Fruit fly (Drosophila melanogaster): ENCODE measurements around the gene puc.

dm6 chr3R:8115951-8116611 is 10.9 kb downstream of the puc start:
- TF ChIP-seq CG8478 (optimal IDR thresholded peaks at IDR 0.05) (no peak), CTCF (optimal IDR thresholded peaks at IDR 0.05) (no peak)
